Worm (Caenorhabditis elegans) whole organism, early embryonic: ENCODE results near the gene ZK742.6.

Experiments
- F13C5.2 ChIP-seq: sonication (generic microtip); optimal IDR thresholded peaks from 2 replicates; lab custom pipeline; 2017; ENCODE audit warnings: mild to moderate bottlenecking, missing genetic modification characterization, inconsistent platforms, missing compliant biosample characterization
- ceh-13 ChIP-seq: fragments of 200-800 bp; sonication (Bioruptor generic); optimal IDR thresholded peaks from 2 replicates; lab custom pipeline; 2018; ENCODE audit warnings: mild to moderate bottlenecking, missing genetic modification characterization, missing compliant biosample characterization
- hmbx-1 ChIP-seq: sonication (generic microtip); optimal IDR thresholded peaks from 2 replicates; lab custom pipeline; 2016; ENCODE audit warnings: mild to moderate bottlenecking, missing genetic modification characterization, missing compliant biosample characterization
- scrt-1 ChIP-seq: fragments of 200-800 bp; sonication (Bioruptor generic); IDR thresholded peaks from 2 replicates; pipeline ENCODE4 v1.3.6; 2022; ENCODE audit warnings: missing genetic modification characterization, missing compliant biosample characterization

ce11 chrV:7809320-7810256 is 5.2 kb downstream of the ZK742.6 start, which contains the start of gene ZK742.3:
- TF ChIP-seq F13C5.2 (tag; lab: Kevin White, UChicago) (no peak), scrt-1 (GFP tag; lab: Robert Waterston, UW) (no peak), hmbx-1 (tag; lab: Kevin White, UChicago) (no peak), ceh-13 (no peak)
